Worm (Caenorhabditis elegans) whole organism, young adult: ENCODE measurements around the gene pifk-1.

Source experiments
- B0035.1 ChIP-seq: sonication (generic microtip); optimal IDR thresholded peaks from 2 replicates; lab custom pipeline; 2016; ENCODE audit warnings: missing genetic modification characterization, mild to moderate bottlenecking, missing compliant biosample characterization, missing genotype, missing genetic modification reagents
- C06A6.2 ChIP-seq: fragments of 200-800 bp; sonication (Bioruptor generic); conservative IDR thresholded peaks from 2 replicates; pipeline ENCODE4 v1.3.6; 2022; ENCODE audit warnings: missing genetic modification characterization, missing compliant biosample characterization
- F10E7.11 ChIP-seq: sonication (generic microtip); optimal IDR thresholded peaks from 2 replicates; lab custom pipeline; 2017; ENCODE audit warnings: mild to moderate bottlenecking, missing genetic modification characterization, moderate library complexity, missing compliant biosample characterization
- F52B5.7 ChIP-seq: sonication (generic microtip); optimal IDR thresholded peaks from 2 replicates; lab custom pipeline; 2016; ENCODE audit warnings: mild to moderate bottlenecking, missing genetic modification characterization, missing compliant biosample characterization
- F55B11.4 ChIP-seq: sonication (generic microtip); optimal IDR thresholded peaks from 2 replicates; lab custom pipeline; 2016; ENCODE audit warnings: missing compliant biosample characterization, missing genetic modification characterization, borderline replicate concordance; ENCODE audit not compliant: insufficient read depth
- F57C9.4 ChIP-seq: sonication (generic microtip); optimal IDR thresholded peaks from 2 replicates; lab custom pipeline; 2017; ENCODE audit warnings: mild to moderate bottlenecking, missing genetic modification characterization, missing compliant biosample characterization
- T07F8.4 ChIP-seq: sonication (generic microtip); optimal IDR thresholded peaks from 2 replicates; lab custom pipeline; 2016; ENCODE audit warnings: mild to moderate bottlenecking, missing genetic modification characterization, moderate library complexity, missing compliant biosample characterization
- T26A5.8 ChIP-seq: sonication (generic microtip); optimal IDR thresholded peaks from 2 replicates; lab custom pipeline; 2016; ENCODE audit warnings: missing genetic modification characterization, missing compliant biosample characterization
- Y53F4B.3 ChIP-seq: fragments of 200-800 bp; sonication (Bioruptor generic); IDR thresholded peaks from 2 replicates; pipeline ENCODE4 v1.3.6; 2022; ENCODE audit warnings: missing genetic modification reagents, missing genetic modification characterization, missing compliant biosample characterization
- Y53G8AR.9 ChIP-seq: fragments of 200-800 bp; sonication (Bioruptor generic); conservative IDR thresholded peaks from 2 replicates; pipeline ENCODE4 v1.3.6; 2022; ENCODE audit warnings: missing genetic modification reagents, missing genetic modification characterization, missing compliant biosample characterization
- Y56A3A.18 ChIP-seq: fragments of 200-800 bp; sonication (Bioruptor generic); IDR thresholded peaks from 2 replicates; pipeline ENCODE4 v1.3.6; 2022; ENCODE audit warnings: missing genetic modification reagents, missing genetic modification characterization, missing compliant biosample characterization
- ZK185.1 ChIP-seq: sonication (generic microtip); optimal IDR thresholded peaks from 2 replicates; lab custom pipeline; 2016; ENCODE audit warnings: mild to moderate bottlenecking, missing genetic modification characterization, missing compliant biosample characterization; ENCODE audit not compliant: poor library complexity, severe bottlenecking
- athp-1 ChIP-seq: sonication (generic microtip); optimal IDR thresholded peaks from 2 replicates; lab custom pipeline; 2017; ENCODE audit warnings: mild to moderate bottlenecking, missing genetic modification characterization, missing compliant biosample characterization
- attf-3 ChIP-seq: fragments of 200-800 bp; sonication (Bioruptor generic); conservative IDR thresholded peaks from 2 replicates; pipeline ENCODE4 v1.3.6; 2022; ENCODE audit warnings: missing genetic modification reagents, missing genetic modification characterization, missing compliant biosample characterization
- ccch-3 ChIP-seq: fragments of 200-800 bp; sonication (Bioruptor generic); optimal IDR thresholded peaks from 2 replicates; lab custom pipeline; 2018; ENCODE audit warnings: mild to moderate bottlenecking, missing genetic modification characterization, missing compliant biosample characterization
- ceh-40 ChIP-seq: fragments of 200-800 bp; sonication (Bioruptor generic); IDR thresholded peaks from 2 replicates; pipeline ENCODE4 v1.3.6; 2022; ENCODE audit warnings: missing genetic modification characterization, missing compliant biosample characterization
- dox-1 ChIP-seq: fragments of 200-800 bp; sonication (Bioruptor generic); IDR thresholded peaks from 2 replicates; pipeline ENCODE4 v1.3.6; 2022; ENCODE audit warnings: missing genetic modification reagents, missing genetic modification characterization, missing compliant biosample characterization
- egl-18 ChIP-seq: fragments of 200-800 bp; sonication (Bioruptor generic); IDR thresholded peaks from 2 replicates; pipeline ENCODE4 v1.3.6; 2022; ENCODE audit warnings: missing genetic modification reagents, missing genetic modification characterization, missing compliant biosample characterization
- him-1 ChIP-seq: sonication (generic microtip); optimal IDR thresholded peaks from 2 replicates; lab custom pipeline; 2016; ENCODE audit warnings: missing genotype, missing genetic modification reagents, missing genetic modification characterization, missing compliant biosample characterization
- hmg-1.2 ChIP-seq: fragments of 200-800 bp; sonication (Bioruptor generic); IDR thresholded peaks from 2 replicates; pipeline ENCODE4 v1.3.6; 2022; ENCODE audit warnings: missing genetic modification reagents, missing genetic modification characterization, missing compliant biosample characterization
- hsf-1 ChIP-seq: fragments of 200-800 bp; sonication (Bioruptor generic); IDR thresholded peaks from 2 replicates; pipeline ENCODE4 v1.3.6; 2022; ENCODE audit warnings: missing genetic modification reagents, missing genetic modification characterization, missing compliant biosample characterization
- lin-26 ChIP-seq: fragments of 200-800 bp; sonication (Bioruptor generic); IDR thresholded peaks from 2 replicates; pipeline ENCODE4 v1.3.6; 2022; ENCODE audit warnings: missing genetic modification reagents, missing genetic modification characterization, missing compliant biosample characterization
- lin-54 ChIP-seq: fragments of 200-800 bp; sonication (Bioruptor generic); optimal IDR thresholded peaks from 2 replicates; lab custom pipeline; 2018; ENCODE audit warnings: mild to moderate bottlenecking, missing genetic modification characterization, missing compliant biosample characterization
- lir-1 ChIP-seq: fragments of 200-800 bp; sonication (Bioruptor generic); conservative IDR thresholded peaks from 2 replicates; pipeline ENCODE4 v1.3.6; 2022; ENCODE audit warnings: missing genetic modification reagents, missing genetic modification characterization, missing compliant biosample characterization
- madf-10 ChIP-seq: sonication (generic microtip); optimal IDR thresholded peaks from 2 replicates; lab custom pipeline; 2016; ENCODE audit warnings: mild to moderate bottlenecking, missing genetic modification characterization, missing compliant biosample characterization
- mcd-1 ChIP-seq: fragments of 200-800 bp; sonication (Bioruptor generic); IDR thresholded peaks from 2 replicates; pipeline ENCODE4 v1.3.6; 2022; ENCODE audit warnings: missing genetic modification reagents, missing genetic modification characterization, missing compliant biosample characterization
- nfya-1 ChIP-seq: sonication (generic microtip); optimal IDR thresholded peaks from 2 replicates; lab custom pipeline; 2017; ENCODE audit warnings: antibody characterized with exemption, missing compliant biosample characterization, missing genetic modification characterization, borderline replicate concordance; ENCODE audit not compliant: insufficient read depth
- nfya-2 ChIP-seq: fragments of 200-800 bp; sonication (Bioruptor generic); IDR thresholded peaks from 2 replicates; pipeline ENCODE4 v1.3.6; 2022; ENCODE audit warnings: missing genetic modification reagents, missing genetic modification characterization, missing compliant biosample characterization
- nhr-179 ChIP-seq: sonication (generic microtip); optimal IDR thresholded peaks from 2 replicates; lab custom pipeline; 2016; ENCODE audit warnings: mild to moderate bottlenecking, missing genetic modification characterization, missing compliant biosample characterization
- pbrm-1 ChIP-seq: fragments of 200-800 bp; sonication (Bioruptor generic); IDR thresholded peaks from 2 replicates; pipeline ENCODE4 v1.3.6; 2022; ENCODE audit warnings: missing genetic modification reagents, missing genetic modification characterization, missing compliant biosample characterization
- rcor-1 ChIP-seq: fragments of 200-800 bp; sonication (Bioruptor generic); IDR thresholded peaks from 2 replicates; pipeline ENCODE4 v1.3.6; 2022; ENCODE audit warnings: missing genetic modification reagents, missing genetic modification characterization, missing compliant biosample characterization
- sdz-38 ChIP-seq: sonication (generic microtip); optimal IDR thresholded peaks from 2 replicates; lab custom pipeline; 2016; ENCODE audit warnings: missing genotype, missing genetic modification characterization, missing compliant biosample characterization
- somi-1 ChIP-seq: fragments of 200-800 bp; sonication (Bioruptor generic); optimal IDR thresholded peaks from 2 replicates; lab custom pipeline; 2018; ENCODE audit warnings: mild to moderate bottlenecking, missing genetic modification characterization, missing compliant biosample characterization
- sptf-2 ChIP-seq: fragments of 200-800 bp; sonication (Bioruptor generic); optimal IDR thresholded peaks from 2 replicates; lab custom pipeline; 2018; ENCODE audit warnings: mild to moderate bottlenecking, missing genetic modification characterization, missing compliant biosample characterization
- unc-62 ChIP-seq: fragments of 150-350 bp; optimal IDR thresholded peaks from 2 replicates; lab custom pipeline; 2014; ENCODE audit warnings: missing biosample characterization, missing genetic modification reagents, missing genetic modification characterization
- ztf-28 ChIP-seq: fragments of 200-800 bp; sonication (Bioruptor generic); IDR thresholded peaks from 2 replicates; pipeline ENCODE4 v1.3.6; 2022; ENCODE audit warnings: missing genetic modification reagents, missing genetic modification characterization, missing compliant biosample characterization
- ztf-3 ChIP-seq: fragments of 200-800 bp; sonication (Bioruptor generic); optimal IDR thresholded peaks from 2 replicates; lab custom pipeline; 2018; ENCODE audit warnings: mild to moderate bottlenecking, missing genetic modification characterization, missing compliant biosample characterization

Gene pifk-1

ce11 chrX:918097-918496, 6.2 kb downstream of the pifk-1 start, which contains the start of gene F35H12.5:
F35H12.5 (plus strand) TSS chrX:918397.
- no peak for TF ChIP-seq athp-1
- no peak for TF ChIP-seq egl-18 (GFP tag; lab: Robert Waterston, UW)
- TF ChIP-seq hsf-1, result no peak
- no peak for TF ChIP-seq lin-54 (GFP tag; lab: Kevin White, UChicago)
- no peak for TF ChIP-seq lir-1
- no peak for TF ChIP-seq T26A5.8 (tag; lab: Kevin White, UChicago)
- no peak for TF ChIP-seq attf-3
- no peak for TF ChIP-seq dox-1 (GFP tag; lab: Robert Waterston, UW)
- TF ChIP-seq Y53G8AR.9 (GFP tag; lab: Robert Waterston, UW), result no peak
- no peak for TF ChIP-seq F52B5.7
- no peak for TF ChIP-seq ztf-3 (GFP tag; lab: Kevin White, UChicago)
- TF ChIP-seq ZK185.1 (tag; lab: Kevin White, UChicago), result no peak
- no peak for TF ChIP-seq F55B11.4 (tag; lab: Kevin White, UChicago)
- no peak for TF ChIP-seq sdz-38 (tag; lab: Kevin White, UChicago)
- no peak for TF ChIP-seq ceh-40 (GFP tag; lab: Robert Waterston, UW)
- TF ChIP-seq B0035.1 (tag; lab: Kevin White, UChicago), result no peak
- TF ChIP-seq somi-1 (GFP tag; lab: Kevin White, UChicago), result no peak
- TF ChIP-seq mcd-1 (GFP tag; lab: Robert Waterston, UW), result no peak

- no peak for TF ChIP-seq lin-26
- TF ChIP-seq, all 124 proteins: peak for 0
Measured at ce11 chrX:915510-915909, 8.8 kb downstream of the pifk-1 start, which contains the start of gene sel-12. sel-12 (plus strand) TSS chrX:915867.

- TF ChIP-seq ztf-28 (GFP tag; lab: Robert Waterston, UW), result no peak
- TF ChIP-seq lin-26, result no peak
- no peak for TF ChIP-seq ccch-3
- TF ChIP-seq F57C9.4, result no peak
- no peak for TF ChIP-seq pbrm-1
- no peak for TF ChIP-seq him-1 (tag; lab: Kevin White, UChicago)
- no peak for TF ChIP-seq Y53F4B.3 (GFP tag; lab: Robert Waterston, UW)
- no peak for TF ChIP-seq nfya-1
- no peak for TF ChIP-seq T26A5.8 (tag; lab: Kevin White, UChicago)
- no peak for TF ChIP-seq nhr-179 (tag; lab: Kevin White, UChicago)
- no peak for TF ChIP-seq sptf-2 (GFP tag; lab: Kevin White, UChicago)
- no peak for TF ChIP-seq F10E7.11 (tag; lab: Kevin White, UChicago)
- TF ChIP-seq nfya-2 (GFP tag; lab: Robert Waterston, UW), result no peak
- no peak for TF ChIP-seq Y56A3A.18
- TF ChIP-seq unc-62 (GFP tag; lab: Kevin White, UChicago), result no peak
- no peak for TF ChIP-seq T07F8.4
Measured at ce11 chrX:912990-913389, 11.3 kb downstream of the pifk-1 start, which contains the start of gene F35H12.6. F35H12.6 (plus strand) TSS chrX:913290.

- no peak for TF ChIP-seq dox-1 (GFP tag; lab: Robert Waterston, UW)
- TF ChIP-seq rcor-1, result no peak
- no peak for TF ChIP-seq C06A6.2 (GFP tag; lab: Robert Waterston, UW)
- no peak for TF ChIP-seq hmg-1.2
- TF ChIP-seq madf-10, result no peak
Measured at ce11 chrX:912564-912963, 11.7 kb downstream of the pifk-1 start.
